Worm (Caenorhabditis elegans) whole organism, mixed stage, embryonic: ENCODE measurements around the gene ZK105.5.

Experiments used
- elt-1 ChIP-seq: sonication (generic microtip); optimal IDR thresholded peaks from 2 replicates; lab custom pipeline; 2017; ENCODE audit warnings: missing genetic modification characterization, mild to moderate bottlenecking, missing compliant biosample characterization, antibody characterized with exemption, moderate library complexity, borderline replicate concordance; ENCODE audit not compliant: insufficient read depth
- lin-13 ChIP-seq: fragments of 150-350 bp; optimal IDR thresholded peaks from 2 replicates; lab custom pipeline; 2014; ENCODE audit warnings: missing biosample characterization, missing genetic modification characterization
- nhr-28 ChIP-seq: fragments of 150-350 bp; optimal IDR thresholded peaks from 2 replicates; lab custom pipeline; 2014; ENCODE audit warnings: missing biosample characterization, missing genetic modification characterization
- unc-62 ChIP-seq: fragments of 150-350 bp; optimal IDR thresholded peaks from 2 replicates; lab custom pipeline; 2014; ENCODE audit warnings: missing biosample characterization, missing genetic modification reagents, missing genetic modification characterization

DNA sequence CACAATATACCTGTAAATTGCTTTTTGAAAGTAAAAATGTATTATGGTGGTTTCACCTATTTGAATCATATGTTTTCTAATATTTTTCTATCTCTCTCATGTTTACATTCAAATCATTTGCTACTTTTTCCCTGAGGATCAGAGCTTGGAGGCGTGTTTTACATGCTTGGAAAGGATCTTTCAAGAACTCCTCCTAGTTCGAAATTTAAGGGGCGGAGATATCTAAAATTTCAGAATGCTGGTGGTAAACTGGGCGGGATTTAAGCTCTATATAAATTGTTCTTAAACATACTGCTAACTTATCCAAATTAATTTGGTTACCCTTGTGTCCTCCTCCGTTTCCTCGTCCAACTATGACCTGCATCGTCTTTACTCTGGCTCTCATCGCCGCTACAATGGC lies 49.6 kb downstream of the ZK105.5 start, which contains the start of gene C12D5.5:
- TF ChIP-seq lin-13 (no peak), unc-62 (GFP tag; lab: Kevin White, UChicago) (no peak), nhr-28 (tag; lab: Kevin White, UChicago) (no peak), elt-1 (no peak)
